Worm (Caenorhabditis elegans) whole organism, L4/young adult: ENCODE measurements around the gene nhr-187.

ENCODE experiments used
- W03F9.2 ChIP-seq: fragments of 150-350 bp; optimal IDR thresholded peaks from 2 replicates; lab custom pipeline; 2014; ENCODE audit warnings: missing biosample characterization, missing genetic modification characterization
- dao-5 ChIP-seq: sonication (generic microtip); optimal IDR thresholded peaks from 2 replicates; lab custom pipeline; 2016; ENCODE audit warnings: missing genotype, missing genetic modification characterization, moderate library complexity, missing compliant biosample characterization
- him-1 ChIP-seq: sonication (generic microtip); optimal IDR thresholded peaks from 2 replicates; lab custom pipeline; 2016; ENCODE audit warnings: missing genotype, missing genetic modification reagents, missing genetic modification characterization, missing compliant biosample characterization

Gene nhr-187

ce11 chrV:3862851-3863250, at the start of gene nhr-187:
TSS of gene nhr-187 (minus strand) at chrV:3862951.
- TF ChIP-seq him-1 (tag; lab: Kevin White, UChicago): no peak
- TF ChIP-seq W03F9.2: no peak
- no peak for TF ChIP-seq dao-5 (tag; lab: Kevin White, UChicago)

DNA sequence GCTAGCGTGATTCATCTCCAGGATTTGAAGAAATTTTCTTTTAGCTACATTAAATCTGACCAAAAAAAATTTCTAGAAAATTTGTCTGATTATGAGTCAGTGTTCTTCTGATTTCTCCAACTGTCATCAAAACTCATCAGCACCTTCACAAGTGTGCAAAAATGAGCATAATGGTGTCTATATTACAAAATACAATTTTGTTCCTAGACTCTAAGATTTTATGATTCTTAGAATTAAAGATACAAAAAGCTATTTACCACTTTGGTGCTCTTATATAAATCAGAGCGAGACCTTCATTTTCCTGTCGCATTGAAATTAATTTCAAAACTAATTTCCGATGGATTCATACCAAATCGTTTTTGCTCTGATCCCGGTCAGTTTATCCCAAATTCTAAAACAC, 49.7 kb upstream of the nhr-187 start, which contains the start of gene srx-68:
Gene srx-68 (plus strand): TSS at position 301 of the 400 bp plus-strand sequence.
- TF ChIP-seq dao-5 (tag; lab: Kevin White, UChicago) (no peak), him-1 (tag; lab: Kevin White, UChicago) (no peak), W03F9.2 (no peak)

DNA sequence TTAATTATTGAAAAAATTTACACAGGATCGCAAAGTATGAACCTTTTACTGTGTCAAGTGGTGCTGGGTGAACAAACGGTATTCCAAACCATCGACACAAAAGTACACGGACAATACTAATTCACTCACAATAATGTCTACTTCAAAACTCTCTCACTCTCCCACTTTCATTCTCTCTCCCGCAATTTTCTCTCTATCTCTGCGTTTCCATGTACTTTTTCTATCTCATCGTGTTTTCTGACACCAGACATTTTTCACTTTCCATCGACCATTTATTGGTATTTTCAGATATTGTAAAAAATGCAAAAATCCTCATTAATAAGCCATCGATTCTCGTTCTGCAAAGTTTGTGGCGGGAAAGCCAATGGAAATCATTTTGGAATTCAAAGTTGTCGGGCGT, 43.1 kb upstream of the nhr-187 start, which contains the start of gene nhr-156:
Gene nhr-156 (plus strand): TSS at position 266 of the 400 bp plus-strand sequence.
- TF ChIP-seq W03F9.2: no peak
- TF ChIP-seq him-1 (tag; lab: Kevin White, UChicago): no peak

DNA sequence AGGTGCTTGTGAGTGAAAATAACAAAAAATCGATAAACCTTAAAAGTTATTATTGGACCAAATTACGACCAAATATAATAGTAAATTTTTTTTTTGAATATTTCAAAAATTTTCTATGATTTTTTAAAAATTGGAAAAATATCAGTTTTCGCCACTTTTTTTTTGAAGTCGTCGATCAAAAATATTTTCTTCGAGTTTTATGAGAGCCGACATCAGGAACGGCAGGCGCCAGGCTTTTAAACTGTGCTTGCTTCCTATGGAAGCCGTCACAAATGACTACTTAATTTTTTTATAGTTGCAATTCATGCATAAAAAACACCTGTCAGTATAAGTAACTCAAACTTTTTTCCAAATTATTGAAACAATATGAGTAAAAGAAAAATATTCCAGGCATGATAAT, 40.7 kb upstream of the nhr-187 start:
- no peak for TF ChIP-seq W03F9.2
- TF ChIP-seq him-1 (tag; lab: Kevin White, UChicago): no peak
- no peak for TF ChIP-seq dao-5 (tag; lab: Kevin White, UChicago)

DNA sequence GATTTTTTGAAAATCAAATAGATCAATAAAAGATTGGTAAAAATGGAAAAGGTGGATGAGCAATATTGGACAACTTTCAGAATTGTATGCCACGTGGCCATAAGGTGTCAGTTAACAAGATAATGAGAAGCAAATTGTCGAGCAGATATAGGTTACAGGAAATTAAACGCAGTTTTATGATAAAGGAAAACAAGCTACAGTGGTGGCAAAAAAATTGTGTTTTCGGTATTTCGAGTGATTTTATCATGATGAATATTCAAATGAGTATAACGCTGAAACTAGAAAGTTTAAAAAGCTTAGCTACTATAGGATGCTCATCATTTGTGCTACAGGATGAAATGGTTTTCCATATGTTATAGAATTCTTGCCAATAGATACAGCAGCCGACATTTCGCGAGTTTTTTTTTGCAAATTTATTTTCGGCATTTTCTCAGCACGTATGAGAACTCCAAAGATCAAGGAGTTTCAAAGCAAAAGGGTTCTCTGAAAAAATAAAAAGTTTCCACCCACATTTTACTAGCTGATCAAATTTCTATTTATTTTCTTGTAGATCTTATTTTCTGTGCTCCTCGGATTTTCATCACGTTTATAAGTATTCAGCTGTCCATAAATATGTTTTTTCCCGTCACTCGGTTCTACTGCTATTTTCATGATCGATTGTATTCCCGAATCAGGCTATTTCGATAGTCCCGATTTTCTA, 39.9 kb upstream of the nhr-187 start, which contains the start of the genes str-229 and srh-190:
Gene str-229 (minus strand): TSS at position 101 of the 700 bp plus-strand sequence.
Gene srh-190 (plus strand): TSS at position 650 of the 700 bp plus-strand sequence.
- TF ChIP-seq W03F9.2 (no peak), dao-5 (tag; lab: Kevin White, UChicago) (no peak), him-1 (tag; lab: Kevin White, UChicago) (no peak)

- TF ChIP-seq dao-5 (tag; lab: Kevin White, UChicago) (no peak), W03F9.2 (no peak), him-1 (tag; lab: Kevin White, UChicago) (no peak)
These were observed 37.4 kb upstream of the nhr-187 start, which contains the start of gene irld-22 for ce11 chrV:3900102-3900501. TSS of gene irld-22 (minus strand) at chrV:3900202.

DNA sequence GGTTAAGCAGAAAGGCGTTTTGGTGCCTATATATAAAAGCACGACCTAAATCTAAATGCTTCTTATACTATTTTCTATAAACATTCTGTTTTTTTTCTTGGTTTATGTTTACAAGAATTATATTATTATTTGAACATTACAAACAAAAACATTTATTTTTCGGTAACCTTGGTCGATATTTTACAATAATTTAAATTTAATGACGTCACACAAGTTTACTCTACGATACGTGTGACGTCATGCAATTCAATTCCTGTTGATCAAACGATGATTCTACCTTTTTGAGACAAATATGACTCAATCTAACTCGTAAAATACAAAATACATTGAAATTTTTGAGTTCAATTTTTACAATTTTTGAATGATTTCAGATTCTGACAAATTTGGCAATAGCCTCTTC, 33.3 kb upstream of the nhr-187 start:
- TF ChIP-seq dao-5 (tag; lab: Kevin White, UChicago) (no peak), him-1 (tag; lab: Kevin White, UChicago) (no peak), W03F9.2 (no peak)

DNA sequence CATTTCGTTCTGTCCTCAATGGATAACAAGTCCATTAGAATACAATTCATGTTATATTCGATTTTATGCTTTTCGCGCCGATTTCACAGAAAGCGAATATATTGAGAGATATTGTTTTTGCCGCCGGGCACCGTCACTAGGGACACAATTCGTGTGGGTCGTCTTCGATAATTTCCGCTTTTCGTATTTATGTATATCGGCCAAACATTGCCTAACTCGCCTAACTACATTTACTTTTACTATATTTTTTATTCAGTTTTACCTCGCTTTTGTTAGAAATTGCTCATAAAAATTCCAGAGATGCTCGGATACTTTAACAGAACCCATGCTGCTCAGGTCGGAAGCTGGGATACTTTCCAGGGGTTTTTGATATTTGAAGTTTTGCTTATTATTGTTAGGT, 31.9 kb upstream of the nhr-187 start, which contains the start of gene sre-9:
Gene sre-9 (plus strand): TSS at position 301 of the 400 bp plus-strand sequence.
- TF ChIP-seq him-1 (tag; lab: Kevin White, UChicago): no peak
- TF ChIP-seq W03F9.2: no peak
- no peak for TF ChIP-seq dao-5 (tag; lab: Kevin White, UChicago)

- TF ChIP-seq him-1 (tag; lab: Kevin White, UChicago) (no peak), dao-5 (tag; lab: Kevin White, UChicago) (no peak), W03F9.2 (no peak)
These were observed 29.7 kb upstream of the nhr-187 start, which contains the start of gene C17E7.4 for ce11 chrV:3892361-3892904. TSS of gene C17E7.4 (plus strand) at chrV:3892854.

DNA sequence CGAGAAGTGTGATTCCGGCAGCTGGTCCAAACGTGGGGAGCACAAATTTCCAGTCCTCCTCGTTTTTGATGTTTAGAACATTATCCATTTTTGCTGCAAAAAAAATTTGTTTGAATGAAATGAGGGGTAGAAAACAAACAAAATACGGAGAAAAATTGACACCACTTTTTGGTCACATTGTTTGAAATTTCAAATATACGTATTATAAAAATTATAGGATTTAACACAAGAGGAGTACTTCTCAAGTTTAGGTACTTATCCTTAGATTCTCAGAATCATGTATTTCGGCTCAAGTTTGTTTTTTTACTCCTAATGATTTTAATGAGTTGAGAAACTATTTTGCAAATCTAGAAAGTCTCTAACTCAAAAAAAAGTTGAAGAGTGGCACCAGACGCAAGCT, 29.2 kb upstream of the nhr-187 start, which contains the start of gene C17E7.12:
Gene C17E7.12 (minus strand): TSS at position 101 of the 400 bp plus-strand sequence.
- TF ChIP-seq dao-5 (tag; lab: Kevin White, UChicago): no peak
- TF ChIP-seq him-1 (tag; lab: Kevin White, UChicago): no peak
- no peak for TF ChIP-seq W03F9.2

- TF ChIP-seq W03F9.2 (no peak), him-1 (tag; lab: Kevin White, UChicago) (no peak), dao-5 (tag; lab: Kevin White, UChicago) (no peak)
These were observed 28.0 kb upstream of the nhr-187 start, which contains the start of gene C17E7.9 for ce11 chrV:3890761-3891160. TSS of gene C17E7.9 (minus strand) at chrV:3890861.

DNA sequence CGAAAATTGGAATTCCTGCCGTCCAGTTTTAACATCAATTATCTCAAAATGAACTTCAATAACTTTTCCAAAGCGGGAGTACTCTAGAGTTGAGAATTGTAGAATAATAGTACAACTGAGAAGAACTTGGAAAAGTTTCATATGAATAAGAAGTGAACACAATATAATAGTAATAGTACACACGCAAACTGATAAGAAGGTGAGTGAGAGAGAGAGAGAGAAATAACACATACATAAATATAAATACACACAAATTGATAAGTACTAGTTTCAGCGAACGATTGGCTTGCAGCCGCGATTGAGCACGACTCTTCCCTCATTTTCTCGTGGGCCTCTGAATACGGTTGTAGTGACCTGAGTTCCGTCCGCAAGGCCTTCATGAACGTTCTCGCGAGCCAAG, 26.4 kb upstream of the nhr-187 start, which contains the start of gene C17E7.13:
Gene C17E7.13 (minus strand): TSS at position 176 of the 400 bp plus-strand sequence.
- TF ChIP-seq dao-5 (tag; lab: Kevin White, UChicago): no peak
- no peak for TF ChIP-seq W03F9.2
- no peak for TF ChIP-seq him-1 (tag; lab: Kevin White, UChicago)

ce11 chrV:3886104-3886503, 23.4 kb upstream of the nhr-187 start, which contains the start of gene nhr-124:
TSS of gene nhr-124 (minus strand) at chrV:3886204.
- TF ChIP-seq W03F9.2 (no peak), dao-5 (tag; lab: Kevin White, UChicago) (no peak), him-1 (tag; lab: Kevin White, UChicago) (no peak)

DNA sequence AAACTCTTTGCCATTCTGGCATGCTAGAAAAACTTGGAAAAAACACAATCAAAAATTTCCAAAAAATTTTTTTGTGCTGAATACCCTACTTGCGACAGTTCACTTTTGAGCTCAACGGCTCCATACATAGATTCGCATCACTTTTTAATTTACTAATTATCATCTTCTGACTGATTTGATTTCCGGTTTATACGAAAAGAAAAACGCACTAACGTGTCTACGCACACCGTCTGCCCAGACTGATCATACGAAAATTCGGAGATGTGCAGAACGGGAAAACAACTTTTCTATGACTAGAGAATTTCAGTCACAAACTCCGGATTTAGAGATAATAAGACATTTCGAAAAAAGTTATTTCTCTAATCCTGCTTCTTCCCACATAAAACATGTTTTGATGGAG, 21.8 kb upstream of the nhr-187 start:
- TF ChIP-seq W03F9.2: no peak
- no peak for TF ChIP-seq him-1 (tag; lab: Kevin White, UChicago)
